Worm (Caenorhabditis elegans) whole organism, young adult: ENCODE measurements around the gene swp-1.

Experiments used
- C17E4.6 ChIP-seq: fragments of 200-800 bp; sonication (Bioruptor generic); IDR thresholded peaks from 2 replicates; pipeline ENCODE4 v1.3.6; 2022; ENCODE audit warnings: missing genetic modification reagents, missing genetic modification characterization, missing compliant biosample characterization
- F22D6.2 ChIP-seq: sonication (generic microtip); optimal IDR thresholded peaks from 2 replicates; lab custom pipeline; 2016; ENCODE audit warnings: mild to moderate bottlenecking, missing genetic modification characterization, missing compliant biosample characterization
- F39B2.1 ChIP-seq: fragments of 200-800 bp; sonication (Bioruptor generic); IDR thresholded peaks from 2 replicates; pipeline ENCODE4 v1.3.6; 2022; ENCODE audit warnings: missing genetic modification reagents, missing genetic modification characterization, missing compliant biosample characterization
- F57A8.1 ChIP-seq: fragments of 200-800 bp; sonication (Bioruptor generic); optimal IDR thresholded peaks from 2 replicates; lab custom pipeline; 2018; ENCODE audit warnings: mild to moderate bottlenecking, missing genetic modification characterization, moderate library complexity, missing compliant biosample characterization
- K11D2.4 ChIP-seq: fragments of 200-800 bp; sonication (Bioruptor generic); IDR thresholded peaks from 2 replicates; pipeline ENCODE4 v1.3.6; 2022; ENCODE audit warnings: missing genetic modification reagents, missing genetic modification characterization, missing compliant biosample characterization
- T26A5.8 ChIP-seq: sonication (generic microtip); optimal IDR thresholded peaks from 2 replicates; lab custom pipeline; 2016; ENCODE audit warnings: missing genetic modification characterization, missing compliant biosample characterization
- Y56A3A.18 ChIP-seq: fragments of 200-800 bp; sonication (Bioruptor generic); IDR thresholded peaks from 2 replicates; pipeline ENCODE4 v1.3.6; 2022; ENCODE audit warnings: missing genetic modification reagents, missing genetic modification characterization, missing compliant biosample characterization
- Y67H2A.10 ChIP-seq: fragments of 200-800 bp; sonication (Bioruptor generic); conservative IDR thresholded peaks from 2 replicates; pipeline ENCODE4 v1.3.6; 2022; ENCODE audit warnings: missing genetic modification reagents, missing genetic modification characterization, missing compliant biosample characterization
- ZK185.1 ChIP-seq: sonication (generic microtip); optimal IDR thresholded peaks from 2 replicates; lab custom pipeline; 2016; ENCODE audit warnings: mild to moderate bottlenecking, missing genetic modification characterization, missing compliant biosample characterization; ENCODE audit not compliant: poor library complexity, severe bottlenecking
- akir-1 ChIP-seq: fragments of 200-800 bp; sonication (Bioruptor generic); optimal IDR thresholded peaks from 2 replicates; lab custom pipeline; 2018; ENCODE audit warnings: mild to moderate bottlenecking, missing genetic modification characterization, moderate library complexity, missing compliant biosample characterization
- ama-1 ChIP-seq, 3 experiments: fragments of 150-350 bp in 1 of 3; sonication (generic microtip) in 2 of 3; optimal IDR thresholded peaks; 2 replicates each; lab custom pipeline; 2014 to 2018; ENCODE audit warnings: missing biosample characterization in 2 of 3, missing genetic modification characterization in 2 of 3, missing genetic modification reagents in 2 of 3
- aptf-3 ChIP-seq: fragments of 200-800 bp; sonication (Bioruptor generic); IDR thresholded peaks from 2 replicates; pipeline ENCODE4 v1.3.6; 2022; ENCODE audit warnings: missing genetic modification characterization, missing compliant biosample characterization
- bed-1 ChIP-seq: fragments of 200-800 bp; sonication (Bioruptor generic); IDR thresholded peaks from 2 replicates; pipeline ENCODE4 v1.3.6; 2022; ENCODE audit warnings: missing genetic modification reagents, missing genetic modification characterization, missing compliant biosample characterization
- bed-2 ChIP-seq: fragments of 200-800 bp; sonication (Bioruptor generic); IDR thresholded peaks from 2 replicates; pipeline ENCODE4 v1.3.6; 2022; ENCODE audit warnings: missing genetic modification reagents, missing genetic modification characterization, missing compliant biosample characterization
- cebp-1 ChIP-seq, 2 experiments: fragments of 200-800 bp in 1 of 2; sonication (Bioruptor generic) in 1 of 2; sonication (generic microtip) in 1 of 2; IDR thresholded peaks in 1 of 2; optimal IDR thresholded peaks in 1 of 2; 2 replicates each; pipeline versions ENCODE4 v1.3.6 to Lab custom; 2017 to 2022; ENCODE audit warnings: missing compliant biosample characterization in 2 of 2, missing genetic modification characterization in 2 of 2, mild to moderate bottlenecking in 1 of 2, missing genetic modification reagents in 1 of 2, moderate library complexity in 1 of 2
- cebp-2 ChIP-seq: fragments of 200-800 bp; sonication (Bioruptor generic); IDR thresholded peaks from 2 replicates; pipeline ENCODE4 v1.3.6; 2022; ENCODE audit warnings: missing genetic modification characterization, missing compliant biosample characterization
- ceh-27 ChIP-seq: fragments of 200-800 bp; sonication (Bioruptor generic); optimal IDR thresholded peaks from 2 replicates; lab custom pipeline; 2018; ENCODE audit warnings: mild to moderate bottlenecking, missing genetic modification characterization, moderate library complexity, missing compliant biosample characterization
- ceh-40 ChIP-seq: fragments of 200-800 bp; sonication (Bioruptor generic); IDR thresholded peaks from 2 replicates; pipeline ENCODE4 v1.3.6; 2022; ENCODE audit warnings: missing genetic modification characterization, missing compliant biosample characterization
- chd-7 ChIP-seq: sonication (generic microtip); optimal IDR thresholded peaks from 2 replicates; lab custom pipeline; 2016; ENCODE audit warnings: mild to moderate bottlenecking, missing genetic modification characterization, moderate library complexity, missing compliant biosample characterization
- dpff-1 ChIP-seq: sonication (generic microtip); optimal IDR thresholded peaks from 2 replicates; lab custom pipeline; 2017; ENCODE audit warnings: mild to moderate bottlenecking, missing genetic modification characterization, missing compliant biosample characterization
- dpl-1 ChIP-seq: fragments of 150-350 bp; optimal IDR thresholded peaks from 2 replicates; lab custom pipeline; 2014; ENCODE audit warnings: missing biosample characterization, missing genetic modification reagents, missing genetic modification characterization
- efl-1 ChIP-seq: fragments of 150-350 bp; optimal IDR thresholded peaks from 2 replicates; lab custom pipeline; 2014; ENCODE audit warnings: missing biosample characterization, missing genetic modification reagents, missing genetic modification characterization
- egl-44 ChIP-seq: fragments of 200-800 bp; sonication (Bioruptor generic); IDR thresholded peaks from 2 replicates; pipeline ENCODE4 v1.3.6; 2022; ENCODE audit warnings: missing genetic modification reagents, missing genetic modification characterization, missing compliant biosample characterization
- egrh-3 ChIP-seq: fragments of 200-800 bp; sonication (Bioruptor generic); IDR thresholded peaks from 2 replicates; pipeline ENCODE4 v1.3.6; 2022; ENCODE audit warnings: missing genetic modification reagents, missing genetic modification characterization, missing compliant biosample characterization
- him-1 ChIP-seq: sonication (generic microtip); optimal IDR thresholded peaks from 2 replicates; lab custom pipeline; 2016; ENCODE audit warnings: missing genotype, missing genetic modification reagents, missing genetic modification characterization, missing compliant biosample characterization
- hmg-20 ChIP-seq: fragments of 200-800 bp; sonication (Bioruptor generic); IDR thresholded peaks from 2 replicates; pipeline ENCODE4 v1.3.6; 2022; ENCODE audit warnings: missing genetic modification reagents, missing genetic modification characterization, missing compliant biosample characterization
- hrde-1 ChIP-seq: sonication (generic microtip); optimal IDR thresholded peaks from 2 replicates; lab custom pipeline; 2016; ENCODE audit warnings: missing genetic modification characterization, mild to moderate bottlenecking, missing compliant biosample characterization, moderate library complexity, missing genotype, missing genetic modification reagents, borderline replicate concordance
- let-607 ChIP-seq, 2 experiments: fragments of 200-800 bp in 1 of 2; sonication (Bioruptor generic) in 1 of 2; sonication (generic microtip) in 1 of 2; optimal IDR thresholded peaks; 2 replicates each; lab custom pipeline; 2016 to 2018; ENCODE audit warnings: mild to moderate bottlenecking in 2 of 2, missing compliant biosample characterization in 2 of 2, missing genetic modification characterization in 2 of 2, moderate library complexity in 2 of 2, missing genotype in 1 of 2
- lin-35 ChIP-seq, 3 experiments: fragments of 150-350 bp in 2 of 3; sonication (generic microtip) in 1 of 3; optimal IDR thresholded peaks; 2 replicates each; lab custom pipeline; 2014 to 2018; ENCODE audit warnings: missing biosample characterization in 3 of 3, missing genetic modification characterization in 3 of 3, missing genetic modification reagents in 3 of 3
- lin-40 ChIP-seq: sonication (generic microtip); optimal IDR thresholded peaks from 2 replicates; lab custom pipeline; 2016; ENCODE audit warnings: missing genetic modification characterization, mild to moderate bottlenecking, missing compliant biosample characterization, missing genotype, missing genetic modification reagents
- lir-1 ChIP-seq: fragments of 200-800 bp; sonication (Bioruptor generic); conservative IDR thresholded peaks from 2 replicates; pipeline ENCODE4 v1.3.6; 2022; ENCODE audit warnings: missing genetic modification reagents, missing genetic modification characterization, missing compliant biosample characterization
- mes-4 ChIP-seq: sonication (generic microtip); optimal IDR thresholded peaks from 2 replicates; lab custom pipeline; 2016; ENCODE audit warnings: missing genotype, missing genetic modification characterization, missing compliant biosample characterization
- nhr-27 ChIP-seq: fragments of 200-800 bp; sonication (Bioruptor generic); optimal IDR thresholded peaks from 2 replicates; lab custom pipeline; 2018; ENCODE audit warnings: mild to moderate bottlenecking, missing genetic modification characterization, moderate library complexity, missing compliant biosample characterization
- rcor-1 ChIP-seq: fragments of 200-800 bp; sonication (Bioruptor generic); IDR thresholded peaks from 2 replicates; pipeline ENCODE4 v1.3.6; 2022; ENCODE audit warnings: missing genetic modification reagents, missing genetic modification characterization, missing compliant biosample characterization
- snpc-1.1 ChIP-seq: sonication (generic microtip); optimal IDR thresholded peaks from 2 replicates; lab custom pipeline; 2017; ENCODE audit warnings: missing genetic modification characterization, mild to moderate bottlenecking, missing compliant biosample characterization, antibody characterized with exemption, moderate library complexity, missing genotype, missing genetic modification reagents; ENCODE audit not compliant: insufficient read depth
- somi-1 ChIP-seq: fragments of 200-800 bp; sonication (Bioruptor generic); optimal IDR thresholded peaks from 2 replicates; lab custom pipeline; 2018; ENCODE audit warnings: mild to moderate bottlenecking, missing genetic modification characterization, missing compliant biosample characterization
- sptf-2 ChIP-seq: fragments of 200-800 bp; sonication (Bioruptor generic); optimal IDR thresholded peaks from 2 replicates; lab custom pipeline; 2018; ENCODE audit warnings: mild to moderate bottlenecking, missing genetic modification characterization, missing compliant biosample characterization
- tbx-9 ChIP-seq: sonication (generic microtip); optimal IDR thresholded peaks from 2 replicates; lab custom pipeline; 2016; ENCODE audit warnings: borderline replicate concordance, missing genetic modification characterization, inconsistent platforms, missing compliant biosample characterization
- tlf-1 ChIP-seq: fragments of 200-800 bp; sonication (Bioruptor generic); optimal IDR thresholded peaks from 2 replicates; lab custom pipeline; 2018; ENCODE audit warnings: mild to moderate bottlenecking, missing genetic modification characterization, missing compliant biosample characterization
- unc-130 ChIP-seq: sonication (generic microtip); optimal IDR thresholded peaks from 2 replicates; lab custom pipeline; 2016; ENCODE audit warnings: missing genetic modification reagents, missing genetic modification characterization, missing compliant biosample characterization
- zim-3 ChIP-seq: sonication (generic microtip); optimal IDR thresholded peaks from 2 replicates; lab custom pipeline; 2017; ENCODE audit warnings: mild to moderate bottlenecking, missing genetic modification characterization, moderate library complexity, missing compliant biosample characterization
- ztf-22 ChIP-seq: fragments of 200-800 bp; sonication (Bioruptor generic); optimal IDR thresholded peaks from 2 replicates; lab custom pipeline; 2018; ENCODE audit warnings: mild to moderate bottlenecking, missing genetic modification characterization, moderate library complexity, missing compliant biosample characterization
- ztf-26 ChIP-seq: sonication (generic microtip); optimal IDR thresholded peaks from 2 replicates; lab custom pipeline; 2017; ENCODE audit warnings: missing genetic modification characterization, missing compliant biosample characterization
- ztf-28 ChIP-seq: fragments of 200-800 bp; sonication (Bioruptor generic); IDR thresholded peaks from 2 replicates; pipeline ENCODE4 v1.3.6; 2022; ENCODE audit warnings: missing genetic modification reagents, missing genetic modification characterization, missing compliant biosample characterization

swp-1 gene

ce11 chrIII:5680141-5680540 is 25.2 kb downstream of the swp-1 start, which contains the start of gene pst-2 (continued):
- TF ChIP-seq zim-3 (tag; lab: Kevin White, UChicago) (no peak), chd-7 (tag; lab: Kevin White, UChicago) (peak; percentile 13), tlf-1 (GFP tag; lab: Kevin White, UChicago) (peak; percentile 27), hrde-1 (tag; lab: Kevin White, UChicago) (peak; percentile 74), rcor-1 (GFP tag; lab: Robert Waterston, UW) (peak; percentile 45; the same call in 1 of the 2 replicates), snpc-1.1 (tag; lab: Kevin White, UChicago) (peak; percentile 13)
- TF ChIP-seq, all 124 proteins: peak for 25

- no peak for TF ChIP-seq akir-1 (GFP tag; lab: Kevin White, UChicago)
- peak; percentile 83 for TF ChIP-seq cebp-1 (GFP tag; IDR thresholded peaks at IDR 0.05; lab: Robert Waterston, UW)
- peak; percentile 94 for TF ChIP-seq cebp-1 (tag; optimal IDR thresholded peaks at IDR 0.05; lab: Kevin White, UChicago)
- peak; percentile 96 for TF ChIP-seq K11D2.4 (GFP tag; lab: Robert Waterston, UW)
- no peak for TF ChIP-seq sptf-2 (GFP tag; lab: Kevin White, UChicago)
- no peak for TF ChIP-seq T26A5.8 (tag; lab: Kevin White, UChicago)
- peak; percentile 82 for TF ChIP-seq Y67H2A.10 (GFP tag; lab: Robert Waterston, UW)
- peak; percentile 7 for TF ChIP-seq ama-1 (optimal IDR thresholded peaks at IDR 0.05; lab: Kevin White, UChicago)
- no peak for TF ChIP-seq ama-1 (GFP tag; optimal IDR thresholded peaks at IDR 0.05; lab: Kevin White, UChicago)
- TF ChIP-seq egrh-3 (GFP tag; lab: Robert Waterston, UW) = peak; percentile 42; the same call in 1 of the 2 replicates
- TF ChIP-seq ceh-40 (GFP tag; lab: Robert Waterston, UW) = no peak
- peak; percentile 94 for TF ChIP-seq ceh-27 (GFP tag; lab: Kevin White, UChicago)
- peak; percentile 96 for TF ChIP-seq rcor-1 (GFP tag; lab: Robert Waterston, UW)
- TF ChIP-seq ztf-26 = peak; percentile 95
- peak; percentile 92 for TF ChIP-seq dpl-1
- no peak for TF ChIP-seq mes-4 (tag; lab: Kevin White, UChicago)
- TF ChIP-seq tbx-9 (tag; lab: Kevin White, UChicago) = no peak
- TF ChIP-seq F57A8.1 = no peak
- TF ChIP-seq ZK185.1 (tag; lab: Kevin White, UChicago) = peak; percentile 97
- TF ChIP-seq F39B2.1 (GFP tag; lab: Robert Waterston, UW) = 0 out of 2 replicates have a peak, but pooled peaks have one; percentile 55
- TF ChIP-seq bed-1 (GFP tag; lab: Robert Waterston, UW) = no peak
- TF ChIP-seq unc-130 = peak; percentile 70
- TF ChIP-seq lin-40 (tag; lab: Kevin White, UChicago) = peak; percentile 97
- TF ChIP-seq him-1 (tag; lab: Kevin White, UChicago) = peak; percentile 84
- TF ChIP-seq ztf-28 (GFP tag; lab: Robert Waterston, UW) = peak; percentile 52; the same call in 1 of the 2 replicates
- TF ChIP-seq snpc-1.1 (tag; lab: Kevin White, UChicago) = peak; percentile 78
- peak; percentile 51; the same call in 1 of the 2 replicates for TF ChIP-seq Y56A3A.18 (GFP tag; lab: Robert Waterston, UW)
- TF ChIP-seq C17E4.6 = peak; percentile 94
- TF ChIP-seq tlf-1 (GFP tag; lab: Kevin White, UChicago) = peak; percentile 96
- peak; percentile 47 for TF ChIP-seq ztf-22
- peak; percentile 95 for TF ChIP-seq lir-1 (GFP tag; lab: Robert Waterston, UW)
- TF ChIP-seq aptf-3 (GFP tag; lab: Robert Waterston, UW) = no peak
- peak; percentile 75 to 89 for TF ChIP-seq let-607 (tag; optimal IDR thresholded peaks at IDR 0.05; lab: Kevin White, UChicago)
- no peak for TF ChIP-seq cebp-2 (GFP tag; lab: Robert Waterston, UW)
- TF ChIP-seq bed-2 (GFP tag; lab: Robert Waterston, UW) = no peak
- TF ChIP-seq egl-44 (GFP tag; lab: Robert Waterston, UW) = no peak
- TF ChIP-seq somi-1 = peak; percentile 85
- no peak for TF ChIP-seq dpff-1 (tag; lab: Kevin White, UChicago)
- TF ChIP-seq efl-1 (GFP tag; lab: Kevin White, UChicago) = peak; percentile 93
- no peak for TF ChIP-seq nhr-27 (tag; lab: Kevin White, UChicago)
- peak; percentile 69 for TF ChIP-seq F22D6.2 (tag; lab: Kevin White, UChicago)
- TF ChIP-seq lin-35 (GFP tag; optimal IDR thresholded peaks at IDR 0.05; lab: Kevin White, UChicago) = peak; percentile 48 to 99 (median 88)
- TF ChIP-seq hrde-1 (tag; lab: Kevin White, UChicago) = peak; percentile 57
- TF ChIP-seq hmg-20 (GFP tag; lab: Robert Waterston, UW) = peak; percentile 82
These were observed 26.4 kb downstream of the swp-1 start, which contains the start of the genes ska-3 and rps-12 for ce11 chrIII:5678935-5679334. Gene ska-3, minus strand, starts transcription at chrIII:5679005. Gene rps-12, plus strand, starts transcription at chrIII:5679298.
